Fruit fly (Drosophila melanogaster) Kc167 (cell line): ENCODE results near the gene Vps16B.

ENCODE experiments used
- Myc ChIP-seq: fragments of >200 bp; optimal IDR thresholded peaks from 2 replicates; lab custom pipeline; 2017; ENCODE audit warnings: missing external identifiers
- Sin3A ChIP-seq: fragments of >200 bp; optimal IDR thresholded peaks from 2 replicates; lab custom pipeline; 2018; ENCODE audit warnings: missing external identifiers
- insv ChIP-seq: fragments of >200 bp; optimal IDR thresholded peaks from 3 replicates; lab custom pipeline; 2018; ENCODE audit warnings: missing external identifiers
- psq ChIP-seq: fragments of >200 bp; optimal IDR thresholded peaks from 2 replicates; lab custom pipeline; 2017; ENCODE audit warnings: missing external identifiers
- ttk ChIP-seq: sonication (Bioruptor generic); optimal IDR thresholded peaks from 2 replicates; lab custom pipeline; 2017; ENCODE audit warnings: missing external identifiers

DNA sequence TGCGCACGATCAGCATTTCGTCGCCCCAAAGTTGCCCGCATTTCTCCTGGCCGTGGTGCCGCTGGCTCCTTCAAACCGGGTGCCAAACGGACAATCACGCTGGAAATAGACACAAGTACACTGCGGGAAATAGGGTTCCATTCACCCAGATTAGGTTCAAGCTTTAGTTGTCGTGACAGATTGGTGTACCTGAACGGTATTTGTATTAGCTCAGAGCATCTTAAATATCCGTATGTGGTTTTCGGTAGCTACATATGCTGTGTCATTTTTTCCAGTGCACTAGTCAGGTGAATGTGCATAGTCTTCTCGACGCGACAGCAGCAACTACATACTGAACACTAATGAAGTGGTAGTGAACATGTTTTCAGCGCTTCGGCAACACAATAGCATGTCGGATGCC lies 30.9 kb upstream of the Vps16B start:
- TF ChIP-seq psq (lab: Kevin White, UChicago) (no peak), ttk (lab: Kevin White, UChicago) (no peak), Myc (lab: Kevin White, UChicago) (no peak), Sin3A (lab: Kevin White, UChicago) (no peak), insv (no peak)
